Worm (Caenorhabditis elegans) whole organism, L4 larva: Measurements from ENCODE around the gene col-43.

Experiments
- F10B5.3 ChIP-seq: sonication (generic microtip); optimal IDR thresholded peaks from 2 replicates; lab custom pipeline; 2016; ENCODE audit warnings: mild to moderate bottlenecking, missing genetic modification characterization, missing compliant biosample characterization
- F26F4.8 ChIP-seq: fragments of 200-800 bp; sonication (Bioruptor generic); conservative IDR thresholded peaks from 2 replicates; pipeline ENCODE4 v1.3.6; 2022; ENCODE audit warnings: missing genetic modification characterization, missing compliant biosample characterization
- F49E8.2 ChIP-seq: sonication (generic microtip); optimal IDR thresholded peaks from 2 replicates; lab custom pipeline; 2016; ENCODE audit warnings: missing compliant biosample characterization, mild to moderate bottlenecking, missing genetic modification characterization, borderline replicate concordance
- R02D3.7 ChIP-seq: fragments of 150-350 bp; sonication (generic microtip); optimal IDR thresholded peaks from 3 replicates; lab custom pipeline; 2014; ENCODE audit warnings: missing biosample characterization, missing genetic modification characterization
- Y75B8A.6 ChIP-seq: fragments of 200-800 bp; sonication (Bioruptor generic); IDR thresholded peaks from 2 replicates; pipeline ENCODE4 v1.3.6; 2022; ENCODE audit warnings: missing genetic modification reagents, missing genetic modification characterization, missing compliant biosample characterization
- aha-1 ChIP-seq: fragments of 150-350 bp; peaks from one replicate; lab custom pipeline; 2014; ENCODE audit warnings: missing biosample characterization, missing genetic modification characterization
- ama-1 ChIP-seq: fragments of 150-350 bp; optimal IDR thresholded peaks from 2 replicates; lab custom pipeline; 2014; ENCODE audit warnings: inconsistent platforms, mixed read lengths
- arid-1 ChIP-seq: fragments of 200-800 bp; sonication (Bioruptor generic); conservative IDR thresholded peaks from 2 replicates; pipeline ENCODE4 v1.3.6; 2022; ENCODE audit warnings: missing genetic modification reagents, missing genetic modification characterization, missing compliant biosample characterization
- attf-4 ChIP-seq: sonication (generic microtip); optimal IDR thresholded peaks from 3 replicates; lab custom pipeline; 2017; ENCODE audit warnings: missing biosample characterization, missing genetic modification characterization
- ceh-20 ChIP-seq: fragments of 200-800 bp; sonication (Bioruptor generic); IDR thresholded peaks from 2 replicates; pipeline ENCODE4 v1.3.6; 2022; ENCODE audit warnings: missing genetic modification reagents, missing genetic modification characterization, missing compliant biosample characterization
- ceh-44 ChIP-seq: fragments of 200-800 bp; sonication (Bioruptor generic); IDR thresholded peaks from 2 replicates; pipeline ENCODE4 v1.3.6; 2022; ENCODE audit warnings: missing genetic modification reagents, missing genetic modification characterization, missing compliant biosample characterization
- ces-1 ChIP-seq: fragments of 150-350 bp; sonication (generic microtip); optimal IDR thresholded peaks from 4 replicates; lab custom pipeline; 2014; ENCODE audit warnings: missing biosample characterization, missing genetic modification reagents, missing genetic modification characterization
- ctbp-1 ChIP-seq: fragments of 200-800 bp; sonication (Bioruptor generic); IDR thresholded peaks from 2 replicates; pipeline ENCODE4 v1.3.6; 2022; ENCODE audit warnings: missing genetic modification reagents, missing genetic modification characterization, missing compliant biosample characterization
- dmd-6 ChIP-seq: fragments of 200-800 bp; sonication (Bioruptor generic); IDR thresholded peaks from 2 replicates; pipeline ENCODE4 v1.3.6; 2022; ENCODE audit warnings: missing genetic modification reagents, missing genetic modification characterization, missing compliant biosample characterization
- dmd-9 ChIP-seq: fragments of 200-800 bp; sonication (Bioruptor generic); IDR thresholded peaks from 2 replicates; pipeline ENCODE4 v1.3.6; 2022; ENCODE audit warnings: missing genetic modification reagents, missing genetic modification characterization, missing compliant biosample characterization
- egl-27 ChIP-seq: sonication (generic microtip); optimal IDR thresholded peaks from 3 replicates; lab custom pipeline; 2017; ENCODE audit warnings: missing biosample characterization, missing genetic modification reagents, missing genetic modification characterization
- egl-43 ChIP-seq: fragments of 200-800 bp; sonication (Bioruptor generic); IDR thresholded peaks from 2 replicates; pipeline ENCODE4 v1.3.6; 2022; ENCODE audit warnings: missing genetic modification reagents, missing genetic modification characterization, missing compliant biosample characterization
- fkh-10 ChIP-seq: fragments of 150-350 bp; optimal IDR thresholded peaks from 2 replicates; lab custom pipeline; 2014; ENCODE audit warnings: missing biosample characterization, missing genetic modification reagents, missing genetic modification characterization
- fos-1 ChIP-seq: fragments of 150-350 bp; optimal IDR thresholded peaks from 2 replicates; lab custom pipeline; 2014; ENCODE audit warnings: missing biosample characterization, missing genetic modification characterization
- gei-8 ChIP-seq: fragments of 200-800 bp; sonication (Bioruptor generic); optimal IDR thresholded peaks from 2 replicates; lab custom pipeline; 2018; ENCODE audit warnings: mild to moderate bottlenecking, missing genetic modification characterization, missing compliant biosample characterization
- hif-1 ChIP-seq, 2 experiments: sonication (generic microtip); optimal IDR thresholded peaks; 2 replicates each; lab custom pipeline; 2016 to 2017; ENCODE audit warnings: missing compliant biosample characterization in 2 of 2, missing genetic modification characterization in 2 of 2, missing genetic modification reagents in 2 of 2, missing genotype in 2 of 2, mild to moderate bottlenecking in 1 of 2
- hlh-11 ChIP-seq: fragments of 200-800 bp; sonication (Bioruptor generic); optimal IDR thresholded peaks from 2 replicates; lab custom pipeline; 2018; ENCODE audit warnings: mild to moderate bottlenecking, missing genetic modification characterization, missing compliant biosample characterization
- hlh-30 ChIP-seq: sonication (generic microtip); optimal IDR thresholded peaks from 2 replicates; lab custom pipeline; 2017; ENCODE audit warnings: antibody characterized with exemption, mild to moderate bottlenecking, missing genetic modification characterization, missing compliant biosample characterization; ENCODE audit not compliant: insufficient read depth
- lin-1 ChIP-seq: fragments of 200-800 bp; sonication (Bioruptor generic); IDR thresholded peaks from 2 replicates; pipeline ENCODE4 v1.3.6; 2022; ENCODE audit warnings: missing genetic modification reagents, missing genetic modification characterization, missing compliant biosample characterization
- lin-13 ChIP-seq: fragments of 150-350 bp; optimal IDR thresholded peaks from 2 replicates; lab custom pipeline; 2014; ENCODE audit warnings: missing biosample characterization, missing genetic modification reagents, missing genetic modification characterization
- madf-9 ChIP-seq: fragments of 200-800 bp; sonication (Bioruptor generic); conservative IDR thresholded peaks from 2 replicates; pipeline ENCODE4 v1.3.6; 2022; ENCODE audit warnings: missing genetic modification reagents, missing genetic modification characterization, missing compliant biosample characterization
- mdt-29 ChIP-seq: fragments of 200-800 bp; sonication (Bioruptor generic); IDR thresholded peaks from 2 replicates; pipeline ENCODE4 v1.3.6; 2022; ENCODE audit warnings: missing genetic modification reagents, missing genetic modification characterization, missing compliant biosample characterization
- mxl-2 ChIP-seq: fragments of 200-800 bp; sonication (Bioruptor generic); conservative IDR thresholded peaks from 2 replicates; pipeline ENCODE4 v1.3.6; 2022; ENCODE audit warnings: missing genetic modification reagents, missing genetic modification characterization, missing compliant biosample characterization
- mxl-3 ChIP-seq: fragments of 200-800 bp; sonication (Bioruptor generic); optimal IDR thresholded peaks from 2 replicates; lab custom pipeline; 2018; ENCODE audit warnings: mild to moderate bottlenecking, missing genetic modification characterization, missing compliant biosample characterization
- nhr-11 ChIP-seq: fragments of 150-350 bp; optimal IDR thresholded peaks from 2 replicates; lab custom pipeline; 2014; ENCODE audit warnings: missing biosample characterization, missing genetic modification characterization
- nhr-111 ChIP-seq: fragments of 200-800 bp; sonication (Bioruptor generic); optimal IDR thresholded peaks from 2 replicates; lab custom pipeline; 2018; ENCODE audit warnings: mild to moderate bottlenecking, missing genetic modification characterization, missing compliant biosample characterization
- nhr-48 ChIP-seq: sonication (generic microtip); optimal IDR thresholded peaks from 2 replicates; lab custom pipeline; 2016; ENCODE audit warnings: mild to moderate bottlenecking, missing genetic modification characterization, missing compliant biosample characterization
- nhr-6 ChIP-seq: fragments of 150-350 bp; optimal IDR thresholded peaks from 2 replicates; lab custom pipeline; 2014; ENCODE audit warnings: missing biosample characterization, missing genetic modification characterization
- pha-4 ChIP-seq, 2 experiments: fragments of 150-350 bp in 1 of 2; fragments of 200-800 bp in 1 of 2; sonication (Bioruptor generic) in 1 of 2; IDR thresholded peaks in 1 of 2; optimal IDR thresholded peaks in 1 of 2; 2 replicates each; pipeline versions ENCODE4 v1.3.6 to Lab custom; 2014 to 2022; ENCODE audit warnings: missing genetic modification characterization in 2 of 2, missing genetic modification reagents in 2 of 2, missing biosample characterization in 1 of 2, missing compliant biosample characterization in 1 of 2
- rbr-2 ChIP-seq: sonication (generic microtip); optimal IDR thresholded peaks from 2 replicates; lab custom pipeline; 2016; ENCODE audit warnings: missing genotype, missing genetic modification characterization, missing compliant biosample characterization
- skn-1 ChIP-seq: fragments of 150-350 bp; optimal IDR thresholded peaks from 2 replicates; lab custom pipeline; 2014; ENCODE audit warnings: missing biosample characterization, missing genetic modification characterization
- snpc-4 ChIP-seq: fragments of 150-350 bp; optimal IDR thresholded peaks from 2 replicates; lab custom pipeline; 2014; ENCODE audit warnings: missing biosample characterization, missing genetic modification characterization
- tag-97 ChIP-seq: fragments of 200-800 bp; sonication (Bioruptor generic); IDR thresholded peaks from 2 replicates; pipeline ENCODE4 v1.3.6; 2022; ENCODE audit warnings: missing genetic modification characterization, missing compliant biosample characterization
- tra-1 ChIP-seq: fragments of 200-800 bp; sonication (Bioruptor generic); IDR thresholded peaks from 2 replicates; pipeline ENCODE4 v1.3.6; 2022; ENCODE audit warnings: missing genetic modification reagents, missing genetic modification characterization, missing compliant biosample characterization
- unc-62 ChIP-seq, 3 experiments: fragments of 150-350 bp in 1 of 3; sonication (generic microtip); optimal IDR thresholded peaks in 2 of 3; peaks in 1 of 3; 1 replicate in 1 of 3; 2 replicates in 2 of 3; lab custom pipeline; 2014 to 2017; ENCODE audit warnings: missing biosample characterization in 3 of 3, missing genetic modification characterization in 3 of 3, missing genetic modification reagents in 3 of 3, missing genotype in 1 of 3
- zag-1 ChIP-seq: fragments of 150-350 bp; optimal IDR thresholded peaks from 2 replicates; lab custom pipeline; 2014; ENCODE audit warnings: missing biosample characterization, missing genetic modification characterization
- zfp-2 ChIP-seq: sonication (generic microtip); optimal IDR thresholded peaks from 2 replicates; lab custom pipeline; 2016; ENCODE audit warnings: mild to moderate bottlenecking, missing genetic modification characterization, missing compliant biosample characterization
- zip-2 ChIP-seq: fragments of 150-350 bp; optimal IDR thresholded peaks from 2 replicates; lab custom pipeline; 2014; ENCODE audit warnings: missing biosample characterization, missing genetic modification characterization
- ztf-11 ChIP-seq: fragments of 150-350 bp; optimal IDR thresholded peaks from 2 replicates; lab custom pipeline; 2014; ENCODE audit warnings: missing biosample characterization, missing genetic modification characterization

Gene col-43

ce11 chrV:8043664-8044063, 7.0 kb downstream of the col-43 start:
- no peak for TF ChIP-seq hlh-30
- TF ChIP-seq aha-1 (tag; lab: Kevin White, UChicago) = peak; percentile 60
- no peak for TF ChIP-seq R02D3.7
- TF ChIP-seq skn-1 (tag; lab: Kevin White, UChicago) = no peak
- peak in 1 of 2 experiments; percentile 60 for TF ChIP-seq unc-62 (GFP tag; optimal IDR thresholded peaks at IDR 0.05 in 1 of 2; lab: Kevin White, UChicago)
- TF ChIP-seq unc-62 (tag; optimal IDR thresholded peaks at IDR 0.05; lab: Kevin White, UChicago) = no peak
- TF ChIP-seq F26F4.8 (GFP tag; lab: Robert Waterston, UW) = no peak
- TF ChIP-seq F10B5.3 = no peak
- no peak for TF ChIP-seq ceh-44 (GFP tag; lab: Robert Waterston, UW)
- TF ChIP-seq lin-13 = no peak
- no peak for TF ChIP-seq snpc-4 (tag; lab: Kevin White, UChicago)
- no peak for TF ChIP-seq egl-43 (GFP tag; lab: Robert Waterston, UW)
- no peak for TF ChIP-seq nhr-48 (tag; lab: Kevin White, UChicago)
- TF ChIP-seq zag-1 (tag; lab: Kevin White, UChicago) = no peak
- no peak for TF ChIP-seq fos-1 (tag; lab: Kevin White, UChicago)

ce11 chrV:8041336-8041868, 9.3 kb downstream of the col-43 start:
- TF ChIP-seq nhr-48 (tag; lab: Kevin White, UChicago) = no peak
- TF ChIP-seq unc-62 (GFP tag; optimal IDR thresholded peaks at IDR 0.05 in 1 of 2; lab: Kevin White, UChicago) = peak in 1 of 2 experiments; percentile 94
- TF ChIP-seq unc-62 (tag; optimal IDR thresholded peaks at IDR 0.05; lab: Kevin White, UChicago) = no peak
- TF ChIP-seq, all 104 proteins: peak for 1

DNA sequence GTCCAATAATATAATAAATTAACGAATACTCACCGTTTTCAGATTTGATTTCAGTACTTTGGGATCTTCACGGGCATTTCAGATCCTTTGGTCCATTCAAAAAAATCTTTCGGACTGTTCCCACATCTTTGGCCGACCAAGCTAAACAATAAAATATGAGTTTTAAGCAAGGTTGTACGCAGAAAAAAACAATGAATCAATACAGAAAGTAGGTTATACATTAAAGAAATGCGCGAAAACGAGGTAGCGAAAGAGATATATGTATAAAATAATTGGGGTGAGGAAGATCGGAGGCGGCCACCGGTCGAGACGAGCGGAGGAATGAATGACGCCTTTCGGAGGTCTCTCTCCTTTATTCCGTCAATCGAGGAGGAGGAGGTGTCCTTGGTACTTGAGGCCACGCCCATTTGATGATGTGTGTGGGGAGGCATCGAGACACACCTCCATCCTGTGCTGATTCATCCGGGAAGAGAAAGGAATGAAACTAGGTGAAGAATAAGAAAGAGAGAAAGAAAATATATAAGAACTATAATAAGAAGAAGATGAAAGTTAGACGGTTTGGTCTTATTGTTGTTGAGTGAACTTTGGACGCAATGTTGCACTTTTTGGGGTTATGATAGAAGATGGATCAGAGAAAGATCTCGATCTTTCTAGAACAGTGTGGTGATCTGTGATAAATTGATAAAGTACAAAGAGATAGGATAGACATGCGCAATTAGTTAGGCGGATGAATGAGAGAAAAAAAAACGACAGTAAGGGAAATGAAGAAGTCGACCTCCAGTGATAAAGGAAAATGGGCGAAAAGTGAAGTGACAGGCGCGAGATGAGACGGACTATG, 10.2 kb downstream of the col-43 start:
- TF ChIP-seq Y75B8A.6 (no peak), nhr-6 (tag; lab: Kevin White, UChicago) (no peak), dmd-6 (0 out of 2 replicates have a peak, but pooled peaks have one; percentile 13), ctbp-1 (GFP tag; lab: Robert Waterston, UW) (no peak), arid-1 (GFP tag; lab: Robert Waterston, UW) (no peak), gei-8 (no peak), hif-1 (tag; optimal IDR thresholded peaks at IDR 0.05; lab: Kevin White, UChicago) (no peak), F26F4.8 (GFP tag; lab: Robert Waterston, UW) (no peak), tag-97 (GFP tag; lab: Robert Waterston, UW) (no peak), attf-4 (tag; lab: Kevin White, UChicago) (no peak), dmd-9 (GFP tag; lab: Robert Waterston, UW) (no peak), tra-1 (GFP tag; lab: Robert Waterston, UW) (no peak), fkh-10 (no peak), ztf-11 (tag; lab: Kevin White, UChicago) (no peak), zip-2 (no peak), hlh-11 (tag; lab: Kevin White, UChicago) (peak; percentile 43), unc-62 (GFP tag; optimal IDR thresholded peaks at IDR 0.05 in 1 of 2; lab: Kevin White, UChicago) (no peak), unc-62 (tag; optimal IDR thresholded peaks at IDR 0.05; lab: Kevin White, UChicago) (no peak), aha-1 (tag; lab: Kevin White, UChicago) (peak; percentile 48), ama-1 (lab: Kevin White, UChicago) (peak; percentile 88), F49E8.2 (tag; lab: Kevin White, UChicago) (no peak), ces-1 (GFP tag; lab: Kevin White, UChicago) (no peak), egl-27 (tag; lab: Kevin White, UChicago) (no peak), mdt-29 (peak; percentile 73; the same call in 1 of the 2 replicates), zfp-2 (tag; lab: Kevin White, UChicago) (no peak), nhr-11 (tag; lab: Kevin White, UChicago) (no peak), rbr-2 (tag; lab: Kevin White, UChicago) (peak; percentile 40), ceh-20 (GFP tag; lab: Robert Waterston, UW) (no peak), lin-1 (GFP tag; lab: Robert Waterston, UW) (no peak), madf-9 (GFP tag; lab: Robert Waterston, UW) (no peak), nhr-111 (GFP tag; lab: Kevin White, UChicago) (no peak), mxl-3 (GFP tag; lab: Kevin White, UChicago) (peak; percentile 17), pha-4 (GFP tag; IDR thresholded peaks at IDR 0.05; lab: Robert Waterston, UW) (no peak), pha-4 (tag; optimal IDR thresholded peaks at IDR 0.05; lab: Kevin White, UChicago) (no peak), mxl-2 (GFP tag; lab: Robert Waterston, UW) (no peak), egl-43 (GFP tag; lab: Robert Waterston, UW) (no peak)
